Fruit fly (Drosophila melanogaster) S2 (cell line): Measurements from ENCODE around the gene FoxK.

Source experiments
- CG8478 ChIP-seq: fragments of >200 bp; optimal IDR thresholded peaks from 2 replicates; lab custom pipeline; 2018
- CTCF ChIP-seq, 2 experiments: fragments of >200 bp; optimal IDR thresholded peaks; 2 replicates each; lab custom pipeline; 2018

- no peak for TF ChIP-seq CG8478 (lab: Kevin White, UChicago)
- TF ChIP-seq CTCF (optimal IDR thresholded peaks at IDR 0.05; lab: Kevin White, UChicago): no peak
Observed at dm6 chr3L:11138862-11139261, 18.3 kb upstream of the FoxK start.
